Worm (Caenorhabditis elegans) whole organism, midembryonic: ENCODE results near the gene srx-80.

Experiments
- T22C8.4 ChIP-seq: fragments of 200-800 bp; sonication (Bioruptor generic); IDR thresholded peaks from 2 replicates; pipeline ENCODE4 v1.3.6; 2022; ENCODE audit warnings: missing genetic modification characterization, missing compliant biosample characterization
- cog-1 ChIP-seq: sonication (generic microtip); optimal IDR thresholded peaks from 2 replicates; lab custom pipeline; 2016; ENCODE audit warnings: missing genetic modification characterization, missing compliant biosample characterization
- flt-1 ChIP-seq: fragments of 200-800 bp; sonication (Bioruptor generic); IDR thresholded peaks from 2 replicates; pipeline ENCODE4 v1.3.6; 2022; ENCODE audit warnings: missing genetic modification characterization, missing compliant biosample characterization
- klf-2 ChIP-seq: fragments of 200-800 bp; sonication (Bioruptor generic); conservative IDR thresholded peaks from 2 replicates; pipeline ENCODE4 v1.3.6; 2022; ENCODE audit warnings: missing genetic modification reagents, missing genetic modification characterization, missing compliant biosample characterization
- med-1 ChIP-seq: sonication (generic microtip); optimal IDR thresholded peaks from 2 replicates; lab custom pipeline; 2017; ENCODE audit warnings: missing genetic modification characterization, mild to moderate bottlenecking, missing compliant biosample characterization, antibody characterized with exemption, missing genetic modification reagents; ENCODE audit not compliant: insufficient read depth
- ref-1 ChIP-seq: fragments of 200-800 bp; sonication (Bioruptor generic); conservative IDR thresholded peaks from 2 replicates; pipeline ENCODE4 v1.3.6; 2022; ENCODE audit warnings: missing genetic modification reagents, missing genetic modification characterization, missing compliant biosample characterization
- tab-1 ChIP-seq: fragments of 200-800 bp; sonication (Bioruptor generic); IDR thresholded peaks from 2 replicates; pipeline ENCODE4 v1.3.6; 2022; ENCODE audit warnings: missing genetic modification characterization, missing compliant biosample characterization
- ztf-23 ChIP-seq: fragments of 200-800 bp; sonication (Bioruptor generic); IDR thresholded peaks from 2 replicates; pipeline ENCODE4 v1.3.6; 2022; ENCODE audit warnings: missing genetic modification reagents, missing genetic modification characterization, missing compliant biosample characterization
- ztf-29 ChIP-seq: fragments of 200-800 bp; sonication (Bioruptor generic); IDR thresholded peaks from 2 replicates; pipeline ENCODE4 v1.3.6; 2022; ENCODE audit warnings: missing genetic modification reagents, missing genetic modification characterization, missing compliant biosample characterization

The srx-80 gene

DNA sequence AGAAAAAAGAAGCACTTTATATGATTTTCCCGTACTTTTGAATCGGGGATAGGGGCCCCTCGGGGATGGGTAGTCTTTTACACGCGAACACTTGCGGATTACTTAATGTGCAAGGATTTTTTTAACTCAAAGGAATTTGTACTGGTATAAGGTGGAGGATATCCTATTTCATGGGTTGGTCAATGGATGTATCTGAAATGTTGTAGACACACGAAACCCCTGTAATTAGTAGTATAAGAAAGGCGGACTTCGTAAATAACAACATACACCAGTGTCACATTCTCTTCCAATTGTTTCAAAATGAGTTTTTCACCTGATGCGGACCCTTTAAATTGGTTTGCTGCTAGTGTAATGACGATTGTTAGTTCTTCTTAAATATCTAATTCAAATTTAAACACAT, at the start of gene srx-80:
TSS of gene srx-80 (plus strand) at position 301 of the 400 bp plus-strand sequence.
- TF ChIP-seq ref-1 (GFP tag; lab: Robert Waterston, UW) (no peak), T22C8.4 (GFP tag; lab: Robert Waterston, UW) (no peak), tab-1 (GFP tag; lab: Robert Waterston, UW) (no peak), flt-1 (GFP tag; lab: Robert Waterston, UW) (no peak), med-1 (GFP tag; lab: Kevin White, UChicago) (no peak), klf-2 (GFP tag; lab: Robert Waterston, UW) (no peak), cog-1 (no peak), ztf-23 (no peak), ztf-29 (GFP tag; lab: Robert Waterston, UW) (no peak)

- TF ChIP-seq T22C8.4 (GFP tag; lab: Robert Waterston, UW) (no peak), tab-1 (GFP tag; lab: Robert Waterston, UW) (no peak), flt-1 (GFP tag; lab: Robert Waterston, UW) (no peak), ref-1 (GFP tag; lab: Robert Waterston, UW) (no peak), cog-1 (no peak), ztf-29 (GFP tag; lab: Robert Waterston, UW) (no peak), klf-2 (GFP tag; lab: Robert Waterston, UW) (no peak), med-1 (GFP tag; lab: Kevin White, UChicago) (no peak), ztf-23 (no peak)
These were observed 48.3 kb upstream of the srx-80 start, which contains the start of gene F38B7.10 for ce11 chrV:11545227-11545626. Gene F38B7.10, plus strand, starts transcription at chrV:11545527.

DNA sequence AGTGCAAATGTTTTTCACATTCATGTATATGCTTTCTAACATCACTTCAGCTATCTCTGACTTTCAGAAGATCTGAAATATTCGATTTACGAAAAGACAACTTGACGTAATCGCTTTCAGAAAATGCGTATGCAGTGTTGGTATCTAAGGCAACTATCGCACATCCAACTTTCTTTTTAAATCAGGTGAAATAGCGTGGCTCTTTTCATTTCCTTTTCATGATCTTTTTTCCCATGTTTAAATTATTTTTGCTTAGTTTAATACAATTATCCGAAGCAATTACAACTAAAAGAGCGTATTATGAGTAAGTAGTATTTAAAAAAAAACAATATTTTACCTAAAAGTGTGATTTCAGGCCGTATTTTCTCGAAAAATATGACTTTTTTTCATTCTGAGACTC, 46.7 kb upstream of the srx-80 start, which contains the start of gene F38B7.11:
TSS of gene F38B7.11 (plus strand) at position 301 of the 400 bp plus-strand sequence.
- TF ChIP-seq flt-1 (GFP tag; lab: Robert Waterston, UW) (no peak), ztf-29 (GFP tag; lab: Robert Waterston, UW) (no peak), med-1 (GFP tag; lab: Kevin White, UChicago) (no peak), ref-1 (GFP tag; lab: Robert Waterston, UW) (no peak), ztf-23 (no peak), tab-1 (GFP tag; lab: Robert Waterston, UW) (no peak), T22C8.4 (GFP tag; lab: Robert Waterston, UW) (no peak), cog-1 (no peak), klf-2 (GFP tag; lab: Robert Waterston, UW) (no peak)

- TF ChIP-seq cog-1 (no peak), klf-2 (GFP tag; lab: Robert Waterston, UW) (no peak), ref-1 (GFP tag; lab: Robert Waterston, UW) (no peak), flt-1 (GFP tag; lab: Robert Waterston, UW) (no peak), tab-1 (GFP tag; lab: Robert Waterston, UW) (no peak)
These were observed 44.6 kb upstream of the srx-80 start, which contains the start of the genes F38B7.17 and F38B7.3 for ce11 chrV:11548914-11549406. Gene F38B7.17, minus strand, starts transcription at chrV:11548964. Gene F38B7.3, plus strand, starts transcription at chrV:11549107.

DNA sequence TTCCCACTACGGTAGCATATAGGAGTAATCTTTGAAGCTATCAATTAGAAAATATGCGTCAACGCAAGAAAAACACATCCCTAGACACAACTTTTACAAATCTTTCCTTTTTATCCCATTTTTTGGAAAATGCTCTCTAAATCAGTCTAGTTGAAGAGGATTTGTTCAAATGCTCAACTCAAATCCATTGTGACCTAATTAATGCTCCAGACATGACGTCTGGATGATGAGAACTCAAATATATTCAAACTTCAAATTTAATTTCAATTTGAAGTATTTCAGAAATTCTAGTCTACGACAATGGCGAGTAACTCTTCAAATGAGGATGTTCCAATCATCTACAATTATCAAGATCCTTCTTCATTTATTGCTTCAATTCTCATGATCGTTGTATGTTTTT, 41.1 kb upstream of the srx-80 start, which contains the start of gene srx-85:
TSS of gene srx-85 (plus strand) at position 301 of the 400 bp plus-strand sequence.
- TF ChIP-seq tab-1 (GFP tag; lab: Robert Waterston, UW) (no peak), flt-1 (GFP tag; lab: Robert Waterston, UW) (no peak), T22C8.4 (GFP tag; lab: Robert Waterston, UW) (no peak), ref-1 (GFP tag; lab: Robert Waterston, UW) (no peak), ztf-23 (no peak), cog-1 (no peak), ztf-29 (GFP tag; lab: Robert Waterston, UW) (no peak), med-1 (GFP tag; lab: Kevin White, UChicago) (no peak), klf-2 (GFP tag; lab: Robert Waterston, UW) (no peak)

DNA sequence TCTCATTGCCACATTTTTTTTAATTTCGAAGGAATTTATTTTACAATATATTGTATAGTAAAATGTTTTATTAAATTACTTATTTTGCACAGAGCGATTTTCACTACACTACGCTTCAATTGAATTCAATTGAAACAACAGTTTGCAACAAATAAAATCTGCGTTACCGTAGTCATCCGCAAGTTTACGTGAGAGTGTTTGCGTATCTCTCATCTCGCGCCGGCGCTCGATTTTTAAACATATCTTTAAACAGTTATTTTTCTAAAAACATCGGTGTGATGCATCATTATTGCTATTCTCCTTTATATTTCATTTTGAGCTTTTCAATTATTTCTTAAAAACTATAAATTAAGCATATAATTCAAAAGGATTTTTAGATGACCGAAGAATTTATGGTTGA, 39.3 kb upstream of the srx-80 start, which contains the start of gene duo-1:
TSS of gene duo-1 (plus strand) at position 371 of the 400 bp plus-strand sequence.
- no peak for TF ChIP-seq T22C8.4 (GFP tag; lab: Robert Waterston, UW)
- TF ChIP-seq ref-1 (GFP tag; lab: Robert Waterston, UW): no peak
- no peak for TF ChIP-seq ztf-29 (GFP tag; lab: Robert Waterston, UW)
- no peak for TF ChIP-seq med-1 (GFP tag; lab: Kevin White, UChicago)
- no peak for TF ChIP-seq tab-1 (GFP tag; lab: Robert Waterston, UW)
- TF ChIP-seq ztf-23: no peak
- TF ChIP-seq flt-1 (GFP tag; lab: Robert Waterston, UW): no peak
- TF ChIP-seq cog-1: no peak
- TF ChIP-seq klf-2 (GFP tag; lab: Robert Waterston, UW): no peak

- TF ChIP-seq med-1 (GFP tag; lab: Kevin White, UChicago) (no peak), tab-1 (GFP tag; lab: Robert Waterston, UW) (no peak), ztf-29 (GFP tag; lab: Robert Waterston, UW) (no peak), cog-1 (no peak)
These were observed 30.9 kb upstream of the srx-80 start, which contains the start of gene srx-86 for ce11 chrV:11562643-11563042. Gene srx-86, plus strand, starts transcription at chrV:11562943.

ce11 chrV:11564573-11564972, 29.0 kb upstream of the srx-80 start, which contains the start of gene srx-87:
Gene srx-87, plus strand, starts transcription at chrV:11564873.
- TF ChIP-seq flt-1 (GFP tag; lab: Robert Waterston, UW): no peak
- TF ChIP-seq med-1 (GFP tag; lab: Kevin White, UChicago): no peak
- no peak for TF ChIP-seq ztf-23
- no peak for TF ChIP-seq klf-2 (GFP tag; lab: Robert Waterston, UW)
- no peak for TF ChIP-seq tab-1 (GFP tag; lab: Robert Waterston, UW)
- TF ChIP-seq ref-1 (GFP tag; lab: Robert Waterston, UW): no peak
- no peak for TF ChIP-seq T22C8.4 (GFP tag; lab: Robert Waterston, UW)
- TF ChIP-seq ztf-29 (GFP tag; lab: Robert Waterston, UW): no peak
- TF ChIP-seq cog-1: no peak

- no peak for TF ChIP-seq ztf-29 (GFP tag; lab: Robert Waterston, UW)
- no peak for TF ChIP-seq ref-1 (GFP tag; lab: Robert Waterston, UW)
- TF ChIP-seq med-1 (GFP tag; lab: Kevin White, UChicago): no peak
- no peak for TF ChIP-seq flt-1 (GFP tag; lab: Robert Waterston, UW)
These were observed 23.3 kb upstream of the srx-80 start, which contains the start of the genes nhr-101 and pms-2 for ce11 chrV:11570169-11570651. Gene nhr-101, plus strand, starts transcription at chrV:11570476. Gene pms-2, minus strand, starts transcription at chrV:11570601.
